Fruit fly (Drosophila melanogaster) S2 (cell line): ENCODE measurements around the gene CG33631.

Source experiments
- CG8478 ChIP-seq: fragments of >200 bp; optimal IDR thresholded peaks from 2 replicates; lab custom pipeline; 2018
- CTCF ChIP-seq, 2 experiments: fragments of >200 bp; optimal IDR thresholded peaks; 2 replicates each; lab custom pipeline; 2018

Gene CG33631

dm6 chr3R:10063707-10064106, at the start of gene CG33631:
Gene CG33631, plus strand, starts transcription at chr3R:10064007.
- TF ChIP-seq CG8478 (lab: Kevin White, UChicago) (no peak), CTCF (optimal IDR thresholded peaks at IDR 0.05; lab: Kevin White, UChicago) (no peak)

dm6 chr3R:10024032-10024712, 39.6 kb upstream of the CG33631 start:
- TF ChIP-seq CG8478 (lab: Kevin White, UChicago) (no peak), CTCF (optimal IDR thresholded peaks at IDR 0.05; lab: Kevin White, UChicago) (no peak)

- TF ChIP-seq CTCF (optimal IDR thresholded peaks at IDR 0.05; lab: Kevin White, UChicago) (no peak), CG8478 (lab: Kevin White, UChicago) (no peak)
Measured at dm6 chr3R:10025050-10025449, 38.8 kb upstream of the CG33631 start, which contains the start of gene CG31407. Gene CG31407, minus strand, starts transcription at chr3R:10025150.

- TF ChIP-seq CTCF (optimal IDR thresholded peaks at IDR 0.05; lab: Kevin White, UChicago) (no peak), CG8478 (lab: Kevin White, UChicago) (no peak)
Measured at dm6 chr3R:10028378-10028777, 35.4 kb upstream of the CG33631 start.

- no peak for TF ChIP-seq CG8478 (lab: Kevin White, UChicago)
- TF ChIP-seq CTCF (optimal IDR thresholded peaks at IDR 0.05; lab: Kevin White, UChicago) = no peak
Measured at dm6 chr3R:10031480-10031879, 32.3 kb upstream of the CG33631 start.

dm6 chr3R:10032951-10033720, 30.7 kb upstream of the CG33631 start:
- TF ChIP-seq CTCF (optimal IDR thresholded peaks at IDR 0.05; lab: Kevin White, UChicago) (no peak), CG8478 (lab: Kevin White, UChicago) (no peak)

- no peak for TF ChIP-seq CG8478 (lab: Kevin White, UChicago)
- no peak for TF ChIP-seq CTCF (optimal IDR thresholded peaks at IDR 0.05; lab: Kevin White, UChicago)
Measured at dm6 chr3R:10034995-10035446, 28.8 kb upstream of the CG33631 start.

dm6 chr3R:10035765-10036164, 28.0 kb upstream of the CG33631 start:
- TF ChIP-seq CG8478 (lab: Kevin White, UChicago) (no peak), CTCF (optimal IDR thresholded peaks at IDR 0.05; lab: Kevin White, UChicago) (no peak)

- no peak for TF ChIP-seq CTCF (optimal IDR thresholded peaks at IDR 0.05; lab: Kevin White, UChicago)
- no peak for TF ChIP-seq CG8478 (lab: Kevin White, UChicago)
Measured at dm6 chr3R:10039188-10039587, 24.6 kb upstream of the CG33631 start.

- TF ChIP-seq CG8478 (lab: Kevin White, UChicago) = no peak
- no peak for TF ChIP-seq CTCF (optimal IDR thresholded peaks at IDR 0.05; lab: Kevin White, UChicago)
Measured at dm6 chr3R:10040505-10040904, 23.3 kb upstream of the CG33631 start.

- no peak for TF ChIP-seq CTCF (optimal IDR thresholded peaks at IDR 0.05; lab: Kevin White, UChicago)
- TF ChIP-seq CG8478 (lab: Kevin White, UChicago) = no peak
Measured at dm6 chr3R:10042024-10042663, 21.7 kb upstream of the CG33631 start.

dm6 chr3R:10042664-10043372, 21.0 kb upstream of the CG33631 start, which contains the start of the genes Mical and CG3909:
Gene Mical, minus strand, starts transcription at chr3R:10042895.
Gene CG3909, plus strand, starts transcription at chr3R:10043270.
- TF ChIP-seq CTCF (optimal IDR thresholded peaks at IDR 0.05; lab: Kevin White, UChicago) = no peak
- TF ChIP-seq CG8478 (lab: Kevin White, UChicago) = no peak

dm6 chr3R:10045343-10045742, 18.5 kb upstream of the CG33631 start, which contains the start of the genes CG11722 and mtTFB2:
Gene CG11722, minus strand, starts transcription at chr3R:10045542.
Gene mtTFB2, plus strand, starts transcription at chr3R:10045574.
- TF ChIP-seq CTCF (optimal IDR thresholded peaks at IDR 0.05; lab: Kevin White, UChicago) = no peak
